ENCODE assay signal across 1 worm cellular context in the genomic region with DNA sequence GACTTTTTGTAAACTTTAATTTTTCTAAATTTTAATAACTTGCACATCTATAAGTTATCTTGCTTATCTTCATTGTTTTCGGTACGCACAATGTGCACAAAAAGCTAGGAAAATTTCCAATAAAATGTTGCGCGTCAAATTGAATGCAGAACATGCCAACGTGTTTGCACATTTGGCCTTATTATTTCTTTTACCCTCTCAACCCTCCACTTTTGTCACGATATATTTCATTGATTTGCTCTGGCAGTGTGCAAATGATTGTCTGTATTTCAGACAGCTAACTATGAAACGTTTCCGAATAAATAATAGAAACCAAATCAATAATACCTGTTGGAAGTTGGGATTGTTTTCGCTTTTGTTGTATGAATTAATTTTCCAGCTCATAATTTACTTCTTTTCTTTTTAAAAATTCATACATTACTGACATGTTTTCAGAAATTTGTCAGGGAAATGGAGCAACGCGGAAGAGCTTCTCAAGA.
A peak's percentile ranks its signal among the peaks of the same experiment; 100 is the strongest.
TF ChIP-seq lines count a peak whose summit lies in the region.

A gene (plus strand): TSS at position 429 of the 479 bp plus-strand sequence.

TF ChIP-seq in whole organism, L1 larva, 84 proteins besides CTCF, POLR2A, EP300 and RAD21 (continued from another document):
- TF ChIP-seq nhr-84 (tag; optimal IDR thresholded peaks at IDR 0.05; lab: Kevin White, UChicago) (no peak), C34B4.2 (tag; optimal IDR thresholded peaks at IDR 0.05; lab: Kevin White, UChicago) (no peak), tlp-1 (tag; optimal IDR thresholded peaks at IDR 0.05; lab: Kevin White, UChicago) (no peak), mef-2 (tag; optimal IDR thresholded peaks at IDR 0.05; lab: Kevin White, UChicago) (no peak), skn-1 (tag; optimal IDR thresholded peaks at IDR 0.05; lab: Kevin White, UChicago) (no peak), snpc-4 (tag; optimal IDR thresholded peaks at IDR 0.05; lab: Kevin White, UChicago) (no peak), nhr-77 (tag; optimal IDR thresholded peaks at IDR 0.05; lab: Kevin White, UChicago) (no peak), dsc-1 (tag; optimal IDR thresholded peaks at IDR 0.05; lab: Kevin White, UChicago) (no peak), nhr-90 (tag; optimal IDR thresholded peaks at IDR 0.05; lab: Kevin White, UChicago; ENCODE audit: poor library complexity) (no peak), nhr-71 (tag; optimal IDR thresholded peaks at IDR 0.05; lab: Kevin White, UChicago) (no peak), nhr-20 (tag; optimal IDR thresholded peaks at IDR 0.05; lab: Kevin White, UChicago) (peak; percentile 5), elt-2 (tag; optimal IDR thresholded peaks at IDR 0.05; lab: Kevin White, UChicago) (no peak), nhr-47 (tag; optimal IDR thresholded peaks at IDR 0.05; lab: Kevin White, UChicago) (no peak), unc-30 (tag; optimal IDR thresholded peaks at IDR 0.05; lab: Kevin White, UChicago) (no peak), lin-39 (tag; optimal IDR thresholded peaks at IDR 0.05; lab: Kevin White, UChicago) (no peak), rnt-1 (tag; optimal IDR thresholded peaks at IDR 0.05; lab: Kevin White, UChicago) (peak; percentile 26), fkh-10 (GFP tag; optimal IDR thresholded peaks at IDR 0.05; lab: Kevin White, UChicago) (no peak), mep-1 (tag; optimal IDR thresholded peaks at IDR 0.05; lab: Kevin White, UChicago) (no peak), pax-3 (tag; optimal IDR thresholded peaks at IDR 0.05; lab: Kevin White, UChicago) (no peak), ztf-4 (tag; optimal IDR thresholded peaks at IDR 0.05; lab: Kevin White, UChicago) (no peak), jun-1 (tag; optimal IDR thresholded peaks at IDR 0.05; lab: Kevin White, UChicago) (no peak), ztf-11 (tag; optimal IDR thresholded peaks at IDR 0.05; lab: Kevin White, UChicago) (no peak), lsy-2 (tag; optimal IDR thresholded peaks at IDR 0.05; lab: Kevin White, UChicago) (peak in 1 of 2 experiments; percentile 49), lin-35 (GFP tag; optimal IDR thresholded peaks at IDR 0.05; lab: Kevin White, UChicago) (peak; percentile 2 to 30), pqm-1 (tag; optimal IDR thresholded peaks at IDR 0.05; lab: Kevin White, UChicago) (no peak), lir-3 (tag; optimal IDR thresholded peaks at IDR 0.05; lab: Kevin White, UChicago; ENCODE audit: poor library complexity) (no peak), vab-15 (tag; optimal IDR thresholded peaks at IDR 0.05; lab: Kevin White, UChicago) (no peak), snu-23 (GFP tag; optimal IDR thresholded peaks at IDR 0.05; lab: Kevin White, UChicago) (no peak), ceh-90 (tag; optimal IDR thresholded peaks at IDR 0.05; lab: Kevin White, UChicago) (no peak)
TF ChIP-seq in whole organism, L1 larva: peak in this region for 7.
